Fruit fly (Drosophila melanogaster): ENCODE measurements around the gene CG9692.

Gene CG9692

DNA sequence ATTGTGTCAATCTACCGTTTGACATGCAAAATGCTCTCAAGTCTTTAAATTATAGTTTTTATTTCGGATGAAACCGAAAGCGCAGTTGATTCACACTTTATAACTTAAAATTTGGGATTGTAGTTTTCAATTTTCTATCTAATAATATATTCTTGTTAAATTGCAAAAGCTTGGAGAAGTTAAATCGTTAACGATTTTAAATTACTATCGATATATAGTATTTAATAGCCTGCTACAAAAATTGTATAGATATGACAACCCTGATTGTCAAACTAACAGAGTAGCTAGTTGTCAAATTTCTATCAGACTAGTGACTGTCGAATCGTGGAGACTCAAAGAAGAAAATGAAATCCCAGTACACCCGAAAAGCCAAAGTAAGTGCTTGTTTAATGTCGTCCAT lies at the start of gene CG9692:
TSS of gene CG9692 (plus strand) at position 301 of the 400 bp plus-strand sequence.
- TF ChIP-seq Hr51 (GFP tag; optimal IDR thresholded peaks at IDR 0.05) (no peak), sens (GFP tag) (peak; percentile 11), Sox102F (GFP tag; optimal IDR thresholded peaks at IDR 0.05) (peak; percentile 24), CG10321 (GFP tag; IDR thresholded peaks at IDR 0.05) (no peak), CG18262 (tag; optimal IDR thresholded peaks at IDR 0.05) (peak; percentile 7), CHES-1-like (GFP tag; optimal IDR thresholded peaks at IDR 0.05) (no peak), BEAF-32 (GFP tag; optimal IDR thresholded peaks at IDR 0.05) (no peak)

DNA sequence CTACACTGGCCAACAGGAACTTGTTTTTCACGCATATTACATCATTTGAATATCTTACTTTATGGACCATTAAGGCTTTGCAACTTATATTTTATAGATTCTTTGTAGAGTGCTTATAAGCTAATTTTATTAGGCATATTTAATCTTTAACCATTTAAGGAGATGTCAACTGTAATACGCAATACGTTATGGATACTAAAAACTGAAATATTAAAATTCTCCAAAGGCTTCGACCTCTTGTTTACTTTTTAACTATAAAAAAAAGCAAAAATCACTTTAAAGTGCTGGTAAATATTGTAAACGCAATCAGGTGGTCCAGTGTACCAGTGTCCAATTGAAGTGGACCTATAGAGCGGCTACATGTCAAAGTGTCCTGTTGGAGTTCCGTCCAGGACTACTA lies 47.8 kb upstream of the CG9692 start:
- TF ChIP-seq Sox102F (GFP tag; optimal IDR thresholded peaks at IDR 0.05): peak; percentile 60
- TF ChIP-seq pros (GFP tag; optimal IDR thresholded peaks at IDR 0.05): no peak
- peak; percentile 36 for TF ChIP-seq Ssrp (tag; optimal IDR thresholded peaks at IDR 0.05)
- no peak; the same call in 2 of the 3 replicates for TF ChIP-seq tgo (GFP tag; IDR thresholded peaks at IDR 0.05)
- no peak for TF ChIP-seq CG1024 (GFP tag; IDR thresholded peaks at IDR 0.05)
- no peak for TF ChIP-seq ase (GFP tag; IDR thresholded peaks at IDR 0.05)
- no peak for TF ChIP-seq lbe (GFP tag; optimal IDR thresholded peaks at IDR 0.05)
- peak; percentile 58 for TF ChIP-seq Meics (GFP tag; optimal IDR thresholded peaks at IDR 0.05)
- no peak for TF ChIP-seq CG8290 (GFP tag; optimal IDR thresholded peaks at IDR 0.05)
- TF ChIP-seq CG8290 (tag; optimal IDR thresholded peaks at IDR 0.05): no peak
- no peak for TF ChIP-seq CG7357 (GFP tag; IDR thresholded peaks at IDR 0.05)
- TF ChIP-seq HHEX (GFP tag; optimal IDR thresholded peaks at IDR 0.05): peak; percentile 25
- TF ChIP-seq ro (GFP tag; IDR thresholded peaks at IDR 0.05): no peak
- TF ChIP-seq eve (GFP tag; optimal IDR thresholded peaks at IDR 0.05): no peak
- no peak for TF ChIP-seq twi (tag; optimal IDR thresholded peaks at IDR 0.05)
- no peak for TF ChIP-seq CG8944 (GFP tag; optimal IDR thresholded peaks at IDR 0.05)
- no peak for TF ChIP-seq ash1 (GFP tag; optimal IDR thresholded peaks at IDR 0.05)
- TF ChIP-seq CG14965 (GFP tag; optimal IDR thresholded peaks at IDR 0.05; ENCODE audit: borderline replicate concordance): no peak
- no peak for TF ChIP-seq zfh1 (GFP tag; IDR thresholded peaks at IDR 0.05)
- TF ChIP-seq CG10959 (GFP tag; IDR thresholded peaks at IDR 0.05): no peak
- peak; percentile 48 for TF ChIP-seq CG12391 (tag; optimal IDR thresholded peaks at IDR 0.05)
- TF ChIP-seq ERR (GFP tag; optimal IDR thresholded peaks at IDR 0.05): no peak
- TF ChIP-seq caup (GFP tag; optimal IDR thresholded peaks at IDR 0.05; ENCODE audit: severe bottlenecking): no peak
- no peak for TF ChIP-seq sc (optimal IDR thresholded peaks at IDR 0.05)
- no peak for TF ChIP-seq sc (GFP tag; optimal IDR thresholded peaks at IDR 0.05)
- peak; percentile 9 for TF ChIP-seq CG18619 (GFP tag; optimal IDR thresholded peaks at IDR 0.05)
- TF ChIP-seq CG4730 (GFP tag; IDR thresholded peaks at IDR 0.05): no peak
- no peak for TF ChIP-seq Mad (GFP tag; optimal IDR thresholded peaks at IDR 0.05)
- TF ChIP-seq CG34224 (GFP tag; IDR thresholded peaks at IDR 0.05; ENCODE audit: partially characterized antibody): no peak
- no peak for TF ChIP-seq CG12942 (GFP tag; optimal IDR thresholded peaks at IDR 0.05)
- TF ChIP-seq ci (GFP tag; IDR thresholded peaks at IDR 0.05): no peak; the same call in 2 of the 3 replicates
- TF ChIP-seq h (optimal IDR thresholded peaks at IDR 0.05): no peak
- no peak for TF ChIP-seq so (GFP tag; IDR thresholded peaks at IDR 0.05)
- TF ChIP-seq Nf-YB (GFP tag; optimal IDR thresholded peaks at IDR 0.05): no peak
- no peak for TF ChIP-seq gsb (GFP tag; IDR thresholded peaks at IDR 0.05)
- TF ChIP-seq fru (optimal IDR thresholded peaks at IDR 0.05): no peak
- TF ChIP-seq yki (optimal IDR thresholded peaks at IDR 0.05): no peak
- 0 out of 2 replicates have a peak, but pooled peaks have one; percentile 27 for TF ChIP-seq ranshi (GFP tag; IDR thresholded peaks at IDR 0.05)
- no peak for TF ChIP-seq kah (GFP tag; optimal IDR thresholded peaks at IDR 0.05)
- TF ChIP-seq Hey (tag; optimal IDR thresholded peaks at IDR 0.05): no peak
- peak; percentile 16 for TF ChIP-seq CG13894 (tag; optimal IDR thresholded peaks at IDR 0.05)
- peak; percentile 69 for TF ChIP-seq CG11504 (tag; optimal IDR thresholded peaks at IDR 0.05)
- TF ChIP-seq CG7271 (tag; optimal IDR thresholded peaks at IDR 0.05): no peak
- TF ChIP-seq row (GFP tag; IDR thresholded peaks at IDR 0.05): peak; percentile 48
- no peak for TF ChIP-seq CG10462 (GFP tag; optimal IDR thresholded peaks at IDR 0.05)
- no peak for TF ChIP-seq HmgD (GFP tag; optimal IDR thresholded peaks at IDR 0.05)

All from whole organism, embryonic.